Worm (Caenorhabditis elegans): Measurements from ENCODE around the gene T07F8.1.

The T07F8.1 gene

DNA sequence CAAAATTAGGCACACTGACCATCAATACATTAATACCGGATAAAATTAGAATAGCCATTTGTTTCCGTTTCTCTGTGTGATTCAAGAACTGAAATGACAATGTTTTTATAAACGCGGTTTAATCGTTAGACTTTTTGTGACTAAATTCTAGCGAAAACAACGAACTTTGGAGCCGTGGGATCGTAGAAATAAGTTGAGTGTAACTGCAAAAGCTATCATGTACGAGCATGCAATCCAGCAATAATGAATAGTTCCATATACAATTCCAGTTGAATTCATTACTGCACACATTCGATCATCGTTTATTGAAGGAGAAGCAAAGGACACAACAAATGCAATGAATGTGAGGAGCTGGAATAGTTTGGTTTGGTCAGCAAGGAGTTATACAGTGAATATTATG, 37.9 kb downstream of the T07F8.1 start:
- TF ChIP-seq unc-62 (GFP tag; optimal IDR thresholded peaks at IDR 0.05), result no peak

DNA sequence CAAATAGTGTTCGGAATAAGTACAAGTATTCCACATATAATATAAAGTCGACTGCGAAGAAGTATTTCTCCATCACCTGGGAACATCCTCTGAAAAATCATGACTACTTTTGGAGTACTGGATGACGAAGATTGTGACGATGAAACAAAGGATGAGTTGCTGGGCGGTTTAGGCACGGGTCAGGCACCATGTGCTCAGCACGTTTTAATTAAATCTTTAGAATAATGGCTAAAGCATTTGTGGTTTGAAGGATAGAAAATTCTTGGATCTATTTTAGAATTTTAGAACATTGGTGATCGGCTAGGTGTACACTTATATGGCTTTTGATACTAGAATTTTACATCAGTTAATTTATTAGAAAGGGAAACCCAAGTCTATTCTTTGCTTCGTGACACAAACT, 38.9 kb downstream of the T07F8.1 start, which contains the start of gene C27H5.6:
TSS of gene C27H5.6 (minus strand) at position 101 of the 400 bp plus-strand sequence.
- TF ChIP-seq ceh-83 (GFP tag; optimal IDR thresholded peaks at IDR 0.05) (no peak), ham-2 (GFP tag; optimal IDR thresholded peaks at IDR 0.05) (no peak), cnd-1 (tag; optimal IDR thresholded peaks at IDR 0.05) (no peak), hlh-1 (tag; optimal IDR thresholded peaks at IDR 0.05) (no peak), nhr-12 (tag; optimal IDR thresholded peaks at IDR 0.05) (no peak), unc-39 (tag; optimal IDR thresholded peaks at IDR 0.05) (no peak), nhr-28 (tag; optimal IDR thresholded peaks at IDR 0.05) (no peak), ceh-39 (tag; optimal IDR thresholded peaks at IDR 0.05) (no peak), elt-3 (tag; optimal IDR thresholded peaks at IDR 0.05) (no peak), drap-1 (GFP tag; optimal IDR thresholded peaks at IDR 0.05) (no peak), mab-5 (tag; optimal IDR thresholded peaks at IDR 0.05) (no peak), snpc-4 (tag; optimal IDR thresholded peaks at IDR 0.05) (no peak), unc-120 (tag; optimal IDR thresholded peaks at IDR 0.05; ENCODE audit: poor library complexity, severe bottlenecking) (no peak), sptf-1 (tag; optimal IDR thresholded peaks at IDR 0.05) (no peak), lin-32 (GFP tag; optimal IDR thresholded peaks at IDR 0.05) (no peak), mls-2 (tag; optimal IDR thresholded peaks at IDR 0.05) (no peak), sem-2 (GFP tag; optimal IDR thresholded peaks at IDR 0.05) (no peak), blmp-1 (tag; optimal IDR thresholded peaks at IDR 0.05) (no peak)

DNA sequence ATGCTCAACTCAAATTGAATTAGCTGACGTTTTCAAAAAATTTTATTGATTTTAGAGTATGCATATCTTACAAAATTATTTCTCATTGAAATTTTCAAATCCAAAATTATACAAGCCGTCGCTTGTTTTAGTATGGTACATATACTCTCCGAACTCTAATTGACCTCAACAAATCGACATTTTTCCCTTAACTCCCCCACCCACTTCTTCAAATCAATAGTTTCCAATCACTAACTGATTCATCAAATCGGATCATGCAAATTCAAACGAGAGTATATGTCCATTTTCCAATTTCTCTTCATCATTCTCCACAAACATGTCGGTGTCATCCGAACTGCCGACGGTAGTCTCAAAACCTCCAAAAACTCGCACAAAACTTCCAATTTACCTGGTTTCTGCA, 40.9 kb downstream of the T07F8.1 start, which contains the start of gene E04F6.4:
TSS of gene E04F6.4 (plus strand) at position 301 of the 400 bp plus-strand sequence.
- TF ChIP-seq lsy-2 (tag; optimal IDR thresholded peaks at IDR 0.05) (no peak), ceh-39 (tag; optimal IDR thresholded peaks at IDR 0.05) (no peak), elt-1 (tag; optimal IDR thresholded peaks at IDR 0.05; ENCODE audit: borderline replicate concordance, insufficient read depth) (no peak), lin-32 (GFP tag; optimal IDR thresholded peaks at IDR 0.05) (no peak), tbx-8 (GFP tag; optimal IDR thresholded peaks at IDR 0.05) (no peak), drap-1 (GFP tag; optimal IDR thresholded peaks at IDR 0.05) (no peak), ham-2 (GFP tag; optimal IDR thresholded peaks at IDR 0.05) (no peak), ceh-43 (GFP tag; optimal IDR thresholded peaks at IDR 0.05) (no peak), ceh-83 (GFP tag; optimal IDR thresholded peaks at IDR 0.05) (no peak), elt-3 (tag; optimal IDR thresholded peaks at IDR 0.05) (no peak), nhr-2 (tag; optimal IDR thresholded peaks at IDR 0.05) (no peak), nhr-28 (tag; optimal IDR thresholded peaks at IDR 0.05) (no peak), flh-1 (GFP tag; optimal IDR thresholded peaks at IDR 0.05) (no peak), cnd-1 (tag; optimal IDR thresholded peaks at IDR 0.05) (no peak), snpc-4 (tag; optimal IDR thresholded peaks at IDR 0.05) (no peak), sem-2 (GFP tag; optimal IDR thresholded peaks at IDR 0.05) (no peak), blmp-1 (tag; optimal IDR thresholded peaks at IDR 0.05) (no peak), M03D4.4 (tag; optimal IDR thresholded peaks at IDR 0.05) (no peak), unc-120 (tag; optimal IDR thresholded peaks at IDR 0.05; ENCODE audit: poor library complexity, severe bottlenecking) (no peak), mab-5 (tag; optimal IDR thresholded peaks at IDR 0.05) (no peak)

DNA sequence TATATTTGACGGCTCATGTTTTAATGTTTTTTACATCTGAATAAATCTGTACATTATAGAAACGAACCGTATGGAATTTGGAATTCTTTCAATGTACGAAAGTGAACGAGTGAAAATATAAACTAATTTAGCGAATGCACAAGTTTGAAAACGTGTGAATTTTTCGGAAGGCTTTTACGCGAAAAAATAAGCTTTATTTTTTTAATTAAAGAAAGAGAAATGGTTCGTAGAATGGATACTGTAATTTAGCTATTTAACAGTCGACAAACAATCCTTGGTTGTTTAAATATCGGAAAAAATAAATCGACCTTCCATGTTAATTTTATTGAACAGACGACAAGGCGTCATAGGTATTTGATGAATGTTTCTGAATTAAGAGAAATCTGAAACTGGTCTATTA, 47.3 kb downstream of the T07F8.1 start, which contains the start of gene acdh-12:
TSS of gene acdh-12 (minus strand) at position 101 of the 400 bp plus-strand sequence.
- TF ChIP-seq blmp-1 (tag; optimal IDR thresholded peaks at IDR 0.05) (no peak), lin-32 (GFP tag; optimal IDR thresholded peaks at IDR 0.05) (no peak), unc-62 (GFP tag; optimal IDR thresholded peaks at IDR 0.05) (no peak), nhr-12 (tag; optimal IDR thresholded peaks at IDR 0.05) (no peak), drap-1 (GFP tag; optimal IDR thresholded peaks at IDR 0.05) (no peak), elt-3 (tag; optimal IDR thresholded peaks at IDR 0.05) (no peak), nhr-2 (tag; optimal IDR thresholded peaks at IDR 0.05) (no peak), ceh-39 (tag; optimal IDR thresholded peaks at IDR 0.05) (no peak), hlh-1 (tag; optimal IDR thresholded peaks at IDR 0.05) (no peak), nhr-76 (tag; optimal IDR thresholded peaks at IDR 0.05) (no peak)

- TF ChIP-seq sptf-1 (tag; optimal IDR thresholded peaks at IDR 0.05) (no peak), ham-2 (GFP tag; optimal IDR thresholded peaks at IDR 0.05) (no peak), unc-39 (tag; optimal IDR thresholded peaks at IDR 0.05) (no peak)
Observed at ce11 chrII:7196040-7196439, 47.8 kb downstream of the T07F8.1 start, which contains the start of gene maoc-1. Gene maoc-1, plus strand, starts transcription at chrII:7196276.

- TF ChIP-seq pha-4 (tag; optimal IDR thresholded peaks at IDR 0.05), result no peak
- no peak for TF ChIP-seq hlh-1 (tag; optimal IDR thresholded peaks at IDR 0.05)
- no peak for TF ChIP-seq mls-2 (tag; optimal IDR thresholded peaks at IDR 0.05)
- no peak for TF ChIP-seq ceh-39 (tag; optimal IDR thresholded peaks at IDR 0.05)
- no peak for TF ChIP-seq blmp-1 (tag; optimal IDR thresholded peaks at IDR 0.05)
- no peak for TF ChIP-seq ceh-43 (GFP tag; optimal IDR thresholded peaks at IDR 0.05)
- no peak for TF ChIP-seq mab-5 (tag; optimal IDR thresholded peaks at IDR 0.05)
- TF ChIP-seq sem-2 (GFP tag; optimal IDR thresholded peaks at IDR 0.05), result no peak
- no peak for TF ChIP-seq elt-3 (tag; optimal IDR thresholded peaks at IDR 0.05)
- no peak for TF ChIP-seq unc-62 (GFP tag; optimal IDR thresholded peaks at IDR 0.05)
- no peak for TF ChIP-seq tbx-8 (GFP tag; optimal IDR thresholded peaks at IDR 0.05)
- no peak for TF ChIP-seq cnd-1 (tag; optimal IDR thresholded peaks at IDR 0.05)
- no peak for TF ChIP-seq nhr-12 (tag; optimal IDR thresholded peaks at IDR 0.05)
- no peak for TF ChIP-seq snpc-4 (tag; optimal IDR thresholded peaks at IDR 0.05)
- no peak for TF ChIP-seq ces-1 (GFP tag; optimal IDR thresholded peaks at IDR 0.05)
- no peak for TF ChIP-seq sptf-1 (tag; optimal IDR thresholded peaks at IDR 0.05)
Observed at ce11 chrII:7197434-7197833, 49.2 kb downstream of the T07F8.1 start.

Data from whole organism, mixed stage, embryonic.